Fruit fly (Drosophila melanogaster) whole organism: ENCODE measurements around the gene Qsox2.

Experiments
- CG8478 ChIP-seq: fragments of >200 bp; optimal IDR thresholded peaks from 2 replicates; lab custom pipeline; 2018; ENCODE audit warnings: inconsistent platforms
- Dll ChIP-seq: fragments of >200 bp; optimal IDR thresholded peaks from 2 replicates; lab custom pipeline; 2017

DNA sequence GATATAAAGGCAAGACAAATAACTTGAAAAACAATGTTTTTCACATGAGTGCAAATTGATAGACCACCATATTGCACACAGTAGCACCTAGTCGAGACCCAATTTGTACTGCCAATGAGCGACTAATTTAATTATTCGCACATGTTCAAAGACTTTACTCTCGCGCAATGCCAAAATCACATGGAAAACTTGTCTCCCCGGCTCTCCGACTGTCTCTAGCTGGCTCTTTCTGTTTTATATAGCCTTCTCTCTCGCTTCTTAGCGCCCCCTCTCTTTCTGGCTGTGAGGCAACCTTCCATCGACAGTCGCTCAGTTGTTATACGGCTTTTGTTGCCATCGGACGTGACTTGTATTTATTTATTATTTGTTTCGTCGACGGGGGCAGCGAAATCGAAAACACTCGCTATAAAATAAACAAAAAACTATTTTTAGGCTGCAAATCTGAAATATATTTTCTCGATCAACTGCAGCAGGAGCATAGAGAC is 38.5 kb upstream of the Qsox2 start, which contains the start of gene CG6656:
- TF ChIP-seq Dll (lab: Kevin White, UChicago) = no peak
- TF ChIP-seq CG8478 (lab: Kevin White, UChicago) = peak; percentile 68
